Worm (Caenorhabditis elegans): Measurements from ENCODE around the gene cyn-7.

cyn-7 gene

DNA sequence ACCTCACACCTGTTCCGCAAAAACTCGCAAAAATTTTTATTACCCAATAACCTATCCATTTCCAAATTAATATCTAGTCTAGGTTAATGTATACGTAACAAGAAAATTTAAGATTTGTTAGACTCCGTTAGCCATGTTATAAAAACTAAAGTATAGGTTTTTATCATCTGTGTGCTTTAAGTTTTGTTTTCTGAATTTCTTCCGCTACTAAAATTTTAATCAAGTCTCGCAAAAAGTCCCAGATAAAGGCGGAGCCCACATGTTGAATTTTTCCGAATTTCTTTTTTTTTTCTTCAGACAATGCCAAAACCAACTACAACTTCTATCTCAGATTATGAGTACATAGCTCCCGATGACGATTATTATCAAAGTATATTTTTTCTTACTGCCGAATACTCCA lies 45.0 kb upstream of the cyn-7 start, which contains the start of gene srw-13:
Gene srw-13 (plus strand): TSS at position 301 of the 400 bp plus-strand sequence.
- TF ChIP-seq tbx-2 (tag; optimal IDR thresholded peaks at IDR 0.05) (no peak), dpl-1 (GFP tag; optimal IDR thresholded peaks at IDR 0.05) (no peak), alr-1 (tag; optimal IDR thresholded peaks at IDR 0.05; ENCODE audit: borderline replicate concordance) (no peak), nhr-20 (tag; optimal IDR thresholded peaks at IDR 0.05) (no peak), hlh-17 (GFP tag; optimal IDR thresholded peaks at IDR 0.05; ENCODE audit: borderline replicate concordance) (no peak), hlh-4 (tag; optimal IDR thresholded peaks at IDR 0.05) (no peak), xbp-1 (tag; optimal IDR thresholded peaks at IDR 0.05) (no peak), fkh-10 (GFP tag; optimal IDR thresholded peaks at IDR 0.05) (no peak), grh-1 (GFP tag; IDR thresholded peaks at IDR 0.05) (no peak)

DNA sequence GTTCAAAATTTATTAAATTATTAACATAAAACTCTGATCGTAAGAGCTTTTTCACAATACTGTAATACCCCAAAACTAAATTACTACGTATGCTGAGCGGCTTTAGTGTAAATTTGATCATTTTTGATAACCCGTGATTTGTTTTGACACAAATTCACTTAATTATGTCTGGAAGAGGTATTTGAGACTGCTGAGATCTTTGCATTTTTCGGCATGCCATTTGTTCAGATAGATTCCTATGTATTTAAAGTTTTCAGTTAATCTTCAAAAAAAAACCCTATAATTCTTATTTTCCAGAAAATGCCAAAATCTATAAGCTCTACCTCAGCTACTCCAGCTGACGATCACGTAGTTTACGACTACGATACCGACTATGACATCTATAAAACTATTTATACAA lies 43.1 kb upstream of the cyn-7 start, which contains the start of gene srw-15:
Gene srw-15 (plus strand): TSS at position 301 of the 400 bp plus-strand sequence.
- TF ChIP-seq aha-1 (tag; optimal IDR thresholded peaks at IDR 0.05) (no peak), efl-1 (optimal IDR thresholded peaks at IDR 0.05) (no peak), efl-1 (GFP tag; optimal IDR thresholded peaks at IDR 0.05 in 1 of 2) (peak in 1 of 2 experiments; percentile 60), unc-62 (GFP tag; optimal IDR thresholded peaks at IDR 0.05) (no peak), isw-1 (GFP tag; IDR thresholded peaks at IDR 0.05) (no peak), snu-23 (GFP tag; optimal IDR thresholded peaks at IDR 0.05) (no peak), egl-13 (tag; optimal IDR thresholded peaks at IDR 0.05) (no peak), fkh-8 (tag; optimal IDR thresholded peaks at IDR 0.05) (no peak)

DNA sequence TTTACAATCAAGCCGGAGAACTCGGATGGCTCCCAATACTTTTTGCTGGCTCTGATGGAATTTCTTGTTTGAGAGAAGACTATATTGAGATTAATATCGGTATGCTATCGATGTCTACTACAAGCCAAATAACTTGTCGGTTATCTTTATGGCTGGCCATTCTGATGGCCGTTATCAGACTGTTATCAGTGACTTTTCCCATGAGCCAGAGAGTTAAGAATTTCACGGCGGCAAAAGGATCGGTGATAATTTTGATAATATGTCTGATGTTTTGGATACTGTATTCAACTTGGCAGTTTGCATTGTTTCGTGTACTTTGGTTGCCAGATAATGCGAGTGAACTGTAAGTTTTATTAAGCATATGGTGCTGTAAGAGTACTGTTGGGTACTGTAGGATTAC lies 39.0 kb upstream of the cyn-7 start:
- TF ChIP-seq irx-1 (tag; optimal IDR thresholded peaks at IDR 0.05) (no peak), fkh-8 (tag; optimal IDR thresholded peaks at IDR 0.05) (no peak), tlp-1 (tag; optimal IDR thresholded peaks at IDR 0.05) (peak; percentile 45), hlh-4 (tag; optimal IDR thresholded peaks at IDR 0.05) (no peak), ets-5 (GFP tag; IDR thresholded peaks at IDR 0.05) (no peak), lir-3 (tag; optimal IDR thresholded peaks at IDR 0.05; ENCODE audit: poor library complexity) (no peak), vab-15 (tag; optimal IDR thresholded peaks at IDR 0.05) (no peak), elt-2 (tag; optimal IDR thresholded peaks at IDR 0.05) (peak; percentile 79)

DNA sequence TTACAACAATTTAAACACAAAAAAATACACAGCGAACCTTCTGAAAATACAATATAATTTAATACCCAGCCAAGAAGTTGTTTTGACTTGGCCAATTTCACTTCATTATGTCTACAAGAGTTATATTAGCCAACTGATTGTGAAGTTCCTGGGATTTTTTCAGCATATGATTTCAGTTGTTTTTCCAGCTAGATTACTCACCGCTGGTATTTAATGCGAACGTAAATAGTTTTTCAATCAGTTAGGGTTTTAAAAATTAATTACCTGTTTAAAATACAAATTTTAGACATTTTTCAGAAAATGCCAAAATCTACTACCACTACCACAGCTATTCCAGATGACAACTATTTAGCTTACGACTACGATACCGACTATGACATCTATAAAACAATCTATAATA lies 38.5 kb upstream of the cyn-7 start, which contains the start of gene srw-14:
Gene srw-14 (plus strand): TSS at position 301 of the 400 bp plus-strand sequence.
- TF ChIP-seq tlp-1 (tag; optimal IDR thresholded peaks at IDR 0.05) (no peak), lin-35 (GFP tag; optimal IDR thresholded peaks at IDR 0.05) (no peak), ceh-90 (tag; optimal IDR thresholded peaks at IDR 0.05) (no peak), mab-9 (GFP tag; IDR thresholded peaks at IDR 0.05) (no peak), pqm-1 (tag; optimal IDR thresholded peaks at IDR 0.05) (no peak), lin-13 (GFP tag; optimal IDR thresholded peaks at IDR 0.05) (no peak), hpl-2 (GFP tag; optimal IDR thresholded peaks at IDR 0.05) (no peak), Y116A8C.19 (tag; optimal IDR thresholded peaks at IDR 0.05; ENCODE audit: borderline replicate concordance) (no peak), aha-1 (tag; optimal IDR thresholded peaks at IDR 0.05) (no peak), xbp-1 (tag; optimal IDR thresholded peaks at IDR 0.05) (no peak), jun-1 (tag; optimal IDR thresholded peaks at IDR 0.05) (no peak), F16B12.6 (tag; optimal IDR thresholded peaks at IDR 0.05) (no peak), nhr-84 (tag; optimal IDR thresholded peaks at IDR 0.05) (no peak)

DNA sequence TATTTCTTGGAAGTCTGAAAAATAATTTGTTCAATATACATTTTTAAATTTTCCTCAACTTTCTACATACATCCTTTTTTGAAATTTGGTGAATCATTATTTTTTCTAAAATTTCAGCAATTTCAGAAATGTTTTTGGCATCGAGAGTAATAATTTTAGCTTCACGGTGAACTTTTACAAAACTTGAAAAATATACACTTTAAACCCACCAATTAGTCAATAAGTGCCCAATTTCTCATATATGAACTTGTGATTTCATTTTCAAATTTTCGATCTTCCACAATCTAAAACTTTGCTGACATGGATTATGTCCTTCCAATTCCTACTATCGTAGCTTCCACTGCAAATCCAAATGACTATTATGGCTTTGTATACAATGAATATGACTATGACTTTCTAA lies 36.5 kb upstream of the cyn-7 start, which contains the start of gene srw-24:
Gene srw-24 (plus strand): TSS at position 301 of the 400 bp plus-strand sequence.
- TF ChIP-seq ets-5 (GFP tag; IDR thresholded peaks at IDR 0.05) (no peak), tbx-2 (tag; optimal IDR thresholded peaks at IDR 0.05) (no peak), lir-3 (tag; optimal IDR thresholded peaks at IDR 0.05; ENCODE audit: poor library complexity) (no peak), unc-86 (tag; optimal IDR thresholded peaks at IDR 0.05) (no peak), ztf-11 (tag; optimal IDR thresholded peaks at IDR 0.05) (no peak), unc-30 (tag; optimal IDR thresholded peaks at IDR 0.05) (no peak), nhr-47 (tag; optimal IDR thresholded peaks at IDR 0.05) (no peak), tlp-1 (tag; optimal IDR thresholded peaks at IDR 0.05) (no peak), nhr-28 (tag; optimal IDR thresholded peaks at IDR 0.05) (no peak), nhr-20 (tag; optimal IDR thresholded peaks at IDR 0.05) (no peak), nhr-76 (tag; optimal IDR thresholded peaks at IDR 0.05) (no peak), F16B12.6 (tag; optimal IDR thresholded peaks at IDR 0.05) (no peak), ama-1 (optimal IDR thresholded peaks at IDR 0.05) (no peak), swsn-7 (tag; optimal IDR thresholded peaks at IDR 0.05) (no peak), dsc-1 (tag; optimal IDR thresholded peaks at IDR 0.05) (no peak), fkh-4 (tag; optimal IDR thresholded peaks at IDR 0.05; ENCODE audit: borderline replicate concordance) (no peak), unc-130 (tag; optimal IDR thresholded peaks at IDR 0.05) (no peak), fkh-8 (tag; optimal IDR thresholded peaks at IDR 0.05) (no peak)
